Fruit fly (Drosophila melanogaster) whole organism, embryonic: ENCODE data around the gene eIF2Bepsilon.

ENCODE experiments used
- CG10267 ChIP-seq: fragments of 200-800 bp; sonication (Bioruptor generic); optimal IDR thresholded peaks from 2 replicates; lab custom pipeline; 2018; ENCODE audit warnings: missing biosample characterization, mild to moderate bottlenecking, missing genetic modification characterization, moderate library complexity
- CG10366 ChIP-seq: fragments of 200-800 bp; sonication (Bioruptor generic); IDR thresholded peaks from 2 replicates; pipeline ENCODE4 v1.3.6; 2022; ENCODE audit warnings: missing biosample characterization, missing genetic modification characterization
- CG11504 ChIP-seq: fragments of 200-800 bp; sonication (Bioruptor generic); optimal IDR thresholded peaks from 3 replicates; lab custom pipeline; 2019; ENCODE audit warnings: missing biosample characterization, mild to moderate bottlenecking, missing genetic modification characterization, moderate library complexity
- CG11695 ChIP-seq: fragments of 200-800 bp; sonication (Bioruptor generic); IDR thresholded peaks from 3 replicates; pipeline ENCODE4 v1.3.6; 2022; ENCODE audit warnings: missing biosample characterization, missing genetic modification characterization
- CG12155 ChIP-seq: fragments of 200-800 bp; sonication (Bioruptor generic); optimal IDR thresholded peaks from 3 replicates; lab custom pipeline; 2016; ENCODE audit warnings: missing biosample characterization, missing genetic modification characterization
- CG1233 ChIP-seq: fragments of 200-800 bp; sonication (Bioruptor generic); optimal IDR thresholded peaks from 4 replicates; lab custom pipeline; 2018; ENCODE audit warnings: missing biosample characterization, mild to moderate bottlenecking, missing genetic modification characterization
- CG13123 ChIP-seq: fragments of 200-800 bp; sonication (Bioruptor generic); optimal IDR thresholded peaks from 2 replicates; lab custom pipeline; 2016; ENCODE audit warnings: missing biosample characterization, missing genetic modification characterization
- CG13296 ChIP-seq: fragments of 200-800 bp; sonication (Bioruptor generic); optimal IDR thresholded peaks from 3 replicates; lab custom pipeline; 2018; ENCODE audit warnings: missing biosample characterization, mild to moderate bottlenecking, missing genetic modification characterization
- CG1529 ChIP-seq: fragments of 200-800 bp; sonication (Bioruptor generic); optimal IDR thresholded peaks from 3 replicates; lab custom pipeline; 2018; ENCODE audit warnings: missing biosample characterization, missing genetic modification characterization
- CG15601 ChIP-seq: fragments of 200-800 bp; sonication (Bioruptor generic); optimal IDR thresholded peaks from 3 replicates; lab custom pipeline; 2019; ENCODE audit warnings: missing biosample characterization, mild to moderate bottlenecking, missing genetic modification characterization, moderate library complexity
- CG15696 ChIP-seq: fragments of 200-800 bp; sonication (Bioruptor generic); optimal IDR thresholded peaks from 2 replicates; lab custom pipeline; 2019; ENCODE audit warnings: missing biosample characterization, mild to moderate bottlenecking, missing genetic modification characterization, moderate library complexity
- CG1603 ChIP-seq: fragments of 200-800 bp; sonication (Bioruptor generic); optimal IDR thresholded peaks from 2 replicates; lab custom pipeline; 2019; ENCODE audit warnings: missing biosample characterization, mild to moderate bottlenecking, missing genetic modification characterization, moderate library complexity
- CG2199 ChIP-seq: fragments of 200-800 bp; sonication (Bioruptor generic); IDR thresholded peaks from 3 replicates; pipeline ENCODE4 v1.3.6; 2022; ENCODE audit warnings: missing biosample characterization, missing genetic modification characterization
- CG2202 ChIP-seq: fragments of 200-800 bp; sonication (Bioruptor generic); optimal IDR thresholded peaks from 2 replicates; lab custom pipeline; 2018; ENCODE audit warnings: missing biosample characterization, mild to moderate bottlenecking, missing genetic modification characterization
- CG2678 ChIP-seq: fragments of 200-800 bp; sonication (Bioruptor generic); optimal IDR thresholded peaks from 3 replicates; lab custom pipeline; 2019; ENCODE audit warnings: missing biosample characterization, mild to moderate bottlenecking, missing genetic modification characterization, moderate library complexity
- CG32532 ChIP-seq: fragments of 200-800 bp; sonication (Bioruptor generic); IDR thresholded peaks from 2 replicates; pipeline ENCODE4 v1.3.6; 2022; ENCODE audit warnings: missing biosample characterization, missing genetic modification characterization
- CG4707 ChIP-seq: fragments of 200-800 bp; sonication (Bioruptor generic); optimal IDR thresholded peaks from 2 replicates; lab custom pipeline; 2018; ENCODE audit warnings: missing biosample characterization, mild to moderate bottlenecking, missing genetic modification characterization, moderate library complexity
- CG4854 ChIP-seq: fragments of 200-800 bp; sonication (Bioruptor generic); optimal IDR thresholded peaks from 2 replicates; lab custom pipeline; 2016; ENCODE audit warnings: missing biosample characterization, missing genetic modification characterization, inconsistent platforms
- CG7372 ChIP-seq: fragments of 200-800 bp; sonication (Bioruptor generic); IDR thresholded peaks from 2 replicates; pipeline ENCODE4 v1.3.6; 2022; ENCODE audit warnings: missing biosample characterization, missing genetic modification characterization
- CG7786 ChIP-seq: fragments of 200-800 bp; sonication (Bioruptor generic); optimal IDR thresholded peaks from 2 replicates; lab custom pipeline; 2016; ENCODE audit warnings: missing biosample characterization, missing genetic modification characterization
- CG8388 ChIP-seq: fragments of 200-800 bp; sonication (Bioruptor generic); optimal IDR thresholded peaks from 2 replicates; lab custom pipeline; 2019; ENCODE audit warnings: missing biosample characterization, mild to moderate bottlenecking, missing genetic modification characterization, moderate library complexity
- CG9727 ChIP-seq: fragments of 200-800 bp; sonication (Bioruptor generic); optimal IDR thresholded peaks from 3 replicates; lab custom pipeline; 2017; ENCODE audit warnings: missing biosample characterization, mild to moderate bottlenecking, missing genetic modification characterization
- Dbx ChIP-seq: fragments of 200-800 bp; sonication (Bioruptor generic); IDR thresholded peaks from 3 replicates; pipeline ENCODE4 v1.3.6; 2022; ENCODE audit warnings: missing biosample characterization, missing genetic modification characterization
- Drgx ChIP-seq: fragments of 200-800 bp; sonication (Bioruptor generic); IDR thresholded peaks from 2 replicates; pipeline ENCODE4 v1.3.6; 2022; ENCODE audit warnings: missing biosample characterization, missing genetic modification characterization
- HLH3B ChIP-seq: fragments of 200-800 bp; sonication (Bioruptor generic); IDR thresholded peaks from 2 replicates; pipeline ENCODE4 v1.3.6; 2022; ENCODE audit warnings: missing biosample characterization, missing genetic modification characterization
- HmgD ChIP-seq: fragments of 200-800 bp; sonication (Bioruptor generic); optimal IDR thresholded peaks from 3 replicates; lab custom pipeline; 2016; ENCODE audit warnings: missing biosample characterization, missing genetic modification characterization
- Hr3 ChIP-seq: fragments of 200-800 bp; sonication (Bioruptor generic); optimal IDR thresholded peaks from 3 replicates; lab custom pipeline; 2016; ENCODE audit warnings: missing biosample characterization, missing genetic modification characterization
- Hr39 ChIP-seq: fragments of >200 bp; optimal IDR thresholded peaks from 2 replicates; lab custom pipeline; 2017
- Lhr ChIP-seq: fragments of 200-800 bp; sonication (Bioruptor generic); optimal IDR thresholded peaks from 3 replicates; lab custom pipeline; 2017; ENCODE audit warnings: mild to moderate bottlenecking, missing biosample characterization, missing genetic modification reagents, missing genetic modification characterization
- Med ChIP-seq: fragments of 200-800 bp; sonication (Bioruptor generic); peaks from one replicate; lab custom pipeline; 2016; ENCODE audit warnings: missing biosample characterization, missing genetic modification characterization, mild to moderate bottlenecking, inconsistent platforms, moderate library complexity
- Ravus ChIP-seq: fragments of 200-800 bp; sonication (Bioruptor generic); IDR thresholded peaks from 2 replicates; pipeline ENCODE4 v1.3.6; 2022; ENCODE audit warnings: missing biosample characterization, missing genetic modification characterization
- Scr ChIP-seq: fragments of 200-800 bp; sonication (Bioruptor generic); IDR thresholded peaks from 2 replicates; pipeline ENCODE4 v1.3.6; 2022; ENCODE audit warnings: missing biosample characterization, missing genetic modification characterization; ENCODE audit not compliant: partially characterized antibody
- Sox100B ChIP-seq: fragments of 200-800 bp; sonication (Bioruptor generic); optimal IDR thresholded peaks from 3 replicates; lab custom pipeline; 2018; ENCODE audit warnings: missing biosample characterization, mild to moderate bottlenecking, missing genetic modification characterization
- Sry-β ChIP-seq: fragments of 200-800 bp; sonication (Bioruptor generic); optimal IDR thresholded peaks from 2 replicates; lab custom pipeline; 2018; ENCODE audit warnings: missing biosample characterization, mild to moderate bottlenecking, missing genetic modification characterization, moderate library complexity
- az2 ChIP-seq: fragments of 200-800 bp; sonication (Bioruptor generic); optimal IDR thresholded peaks from 3 replicates; lab custom pipeline; 2016; ENCODE audit warnings: missing biosample characterization, missing genetic modification characterization
- chif ChIP-seq, 2 experiments: fragments of 200-800 bp; sonication (Bioruptor generic); optimal IDR thresholded peaks; 3 replicates each; lab custom pipeline; 2016; ENCODE audit warnings: missing biosample characterization in 2 of 2, missing genetic modification characterization in 2 of 2
- emc ChIP-seq: fragments of 200-800 bp; sonication (Bioruptor generic); optimal IDR thresholded peaks from 2 replicates; lab custom pipeline; 2016; ENCODE audit warnings: missing biosample characterization, missing genetic modification characterization
- eyg ChIP-seq: fragments of 200-800 bp; sonication (Bioruptor generic); optimal IDR thresholded peaks from 3 replicates; lab custom pipeline; 2016; ENCODE audit warnings: missing biosample characterization, missing genetic modification characterization
- grau ChIP-seq: fragments of 200-800 bp; optimal IDR thresholded peaks from 3 replicates; lab custom pipeline; 2019; ENCODE audit warnings: missing biosample characterization, mild to moderate bottlenecking, missing genetic modification characterization, moderate library complexity
- ham ChIP-seq: fragments of 200-800 bp; sonication (Bioruptor generic); IDR thresholded peaks from 2 replicates; pipeline ENCODE4 v1.3.6; 2022; ENCODE audit warnings: missing biosample characterization, missing genetic modification characterization
- hb ChIP-seq: fragments of 200-800 bp; sonication (Bioruptor generic); IDR thresholded peaks from 3 replicates; pipeline ENCODE4 v1.3.6; 2022; ENCODE audit warnings: missing biosample characterization, missing genetic modification characterization; ENCODE audit not compliant: partially characterized antibody
- jigr1 ChIP-seq: fragments of 200-800 bp; sonication (Bioruptor generic); IDR thresholded peaks from 3 replicates; pipeline ENCODE4 v1.3.6; 2022; ENCODE audit warnings: missing biosample characterization, missing genetic modification characterization
- lilli ChIP-seq: fragments of 200-800 bp; sonication (Bioruptor generic); optimal IDR thresholded peaks from 3 replicates; lab custom pipeline; 2016; ENCODE audit warnings: missing biosample characterization, missing genetic modification characterization
- mld ChIP-seq: fragments of 200-800 bp; sonication (Bioruptor generic); IDR thresholded peaks from 3 replicates; pipeline ENCODE4 v1.3.6; 2022; ENCODE audit warnings: missing biosample characterization, missing genetic modification characterization; ENCODE audit not compliant: partially characterized antibody
- nmo ChIP-seq: fragments of 200-800 bp; sonication (Bioruptor generic); optimal IDR thresholded peaks from 2 replicates; lab custom pipeline; 2018; ENCODE audit warnings: missing biosample characterization, mild to moderate bottlenecking, missing genetic modification characterization, moderate library complexity
- odd ChIP-seq: fragments of 200-800 bp; sonication (Bioruptor generic); optimal IDR thresholded peaks from 2 replicates; lab custom pipeline; 2017; ENCODE audit warnings: missing biosample characterization, mild to moderate bottlenecking, missing genetic modification characterization
- pros ChIP-seq: fragments of 200-800 bp; sonication (Bioruptor generic); optimal IDR thresholded peaks from 3 replicates; lab custom pipeline; 2019; ENCODE audit warnings: missing biosample characterization, mild to moderate bottlenecking, missing genetic modification characterization, moderate library complexity
- row ChIP-seq: fragments of 200-800 bp; sonication (Bioruptor generic); IDR thresholded peaks from 3 replicates; pipeline ENCODE4 v1.3.6; 2022; ENCODE audit warnings: missing biosample characterization, missing genetic modification characterization
- salm ChIP-seq: fragments of 200-800 bp; sonication (Bioruptor generic); optimal IDR thresholded peaks from 2 replicates; lab custom pipeline; 2018; ENCODE audit warnings: missing biosample characterization, mild to moderate bottlenecking, missing genetic modification characterization
- sc ChIP-seq, 3 experiments: fragments of >200 bp in 2 of 3; fragments of 200-800 bp in 1 of 3; sonication (Bioruptor generic) in 1 of 3; optimal IDR thresholded peaks; 2 replicates in 2 of 3; 3 replicates in 1 of 3; lab custom pipeline; 2017; ENCODE audit warnings: mild to moderate bottlenecking in 1 of 3, missing biosample characterization in 1 of 3, missing genetic modification characterization in 1 of 3, missing genetic modification reagents in 1 of 3
- sens ChIP-seq: fragments of 200-800 bp; sonication (Bioruptor generic); peaks from one replicate; lab custom pipeline; 2016; ENCODE audit warnings: missing biosample characterization, missing genetic modification characterization
- zfh2 ChIP-seq: fragments of 200-800 bp; sonication (Bioruptor generic); optimal IDR thresholded peaks from 2 replicates; lab custom pipeline; 2016; ENCODE audit warnings: missing biosample characterization, missing genetic modification characterization

The eIF2Bepsilon gene

DNA sequence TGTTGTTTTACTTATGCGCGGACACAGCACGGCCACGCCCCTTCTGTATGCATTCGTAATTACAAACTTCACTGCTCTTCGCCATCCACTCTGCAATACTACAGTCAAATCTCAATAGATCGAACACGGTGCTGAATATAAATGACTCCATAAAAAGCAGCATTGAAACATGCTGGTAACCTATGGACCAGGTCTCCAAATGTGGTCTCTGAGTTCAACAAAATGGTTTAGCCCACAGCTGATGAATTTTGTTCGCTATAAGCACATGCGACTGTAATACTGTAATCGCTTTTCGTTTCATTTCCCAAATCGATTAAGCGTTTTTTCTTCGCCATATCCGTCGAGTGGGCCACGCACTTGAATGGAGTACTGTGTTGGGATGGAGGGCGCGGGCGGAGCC, 25.3 kb downstream of the eIF2Bepsilon start:
- TF ChIP-seq CG4854 (GFP tag; lab: Kevin White, UChicago) (no peak), CG11504 (peak; percentile 4), CG2678 (tag; lab: Kevin White, UChicago) (no peak), chif (GFP tag; optimal IDR thresholded peaks at IDR 0.05; lab: Kevin White, UChicago) (no peak), CG15601 (tag; lab: Kevin White, UChicago) (no peak), CG1233 (no peak), emc (GFP tag; lab: Kevin White, UChicago) (no peak), Med (GFP tag; lab: Kevin White, UChicago) (peak; percentile 40), grau (peak; percentile 67), CG32532 (no peak), Scr (no peak), CG1603 (tag; lab: Kevin White, UChicago) (peak; percentile 24), CG4707 (GFP tag; lab: Kevin White, UChicago) (no peak), hb (GFP tag; lab: Robert Waterston, UW) (no peak), jigr1 (no peak), lilli (GFP tag; lab: Kevin White, UChicago) (peak; percentile 8), CG15696 (tag; lab: Kevin White, UChicago) (no peak), Dbx (no peak), pros (GFP tag; lab: Kevin White, UChicago) (no peak), CG10366 (GFP tag; lab: Robert Waterston, UW) (peak; percentile 20; the same call in 1 of the 2 replicates), Sox100B (GFP tag; lab: Kevin White, UChicago) (no peak), HmgD (GFP tag; lab: Kevin White, UChicago) (no peak), ham (GFP tag; lab: Robert Waterston, UW) (no peak), az2 (no peak), Drgx (GFP tag; lab: Robert Waterston, UW) (peak; percentile 27; the same call in 1 of the 2 replicates), CG2199 (GFP tag; lab: Robert Waterston, UW) (no peak), Ravus (GFP tag; lab: Robert Waterston, UW) (no peak), CG13123 (GFP tag; lab: Kevin White, UChicago) (no peak), nmo (GFP tag; lab: Kevin White, UChicago) (no peak), Hr3 (GFP tag; lab: Kevin White, UChicago) (no peak), Sry-β (no peak), CG7786 (GFP tag; lab: Kevin White, UChicago) (no peak), CG11695 (GFP tag; lab: Robert Waterston, UW) (no peak), eyg (no peak), CG13296 (GFP tag; lab: Kevin White, UChicago) (no peak), CG12155 (GFP tag; lab: Kevin White, UChicago) (no peak), sc (optimal IDR thresholded peaks at IDR 0.05; lab: Kevin White, UChicago) (no peak), sc (GFP tag; optimal IDR thresholded peaks at IDR 0.05; lab: Kevin White, UChicago) (no peak), sens (GFP tag; lab: Kevin White, UChicago) (peak; percentile 6), salm (tag; lab: Kevin White, UChicago) (no peak), Hr39 (lab: Kevin White, UChicago) (no peak), Lhr (GFP tag; lab: Kevin White, UChicago) (no peak), CG7372 (GFP tag; lab: Robert Waterston, UW) (no peak), odd (GFP tag; lab: Kevin White, UChicago) (no peak), zfh2 (no peak), CG1529 (no peak), row (GFP tag; lab: Robert Waterston, UW) (peak; percentile 24; the same call in 1 of the 3 replicates), CG2202 (tag; lab: Kevin White, UChicago) (no peak), CG9727 (GFP tag; lab: Kevin White, UChicago) (no peak), CG10267 (tag; lab: Kevin White, UChicago) (no peak), HLH3B (GFP tag; lab: Robert Waterston, UW) (no peak), mld (GFP tag; lab: Robert Waterston, UW) (no peak), CG8388 (GFP tag; lab: Kevin White, UChicago) (no peak)
